Fruit fly (Drosophila melanogaster): ENCODE data around the gene CG4928.

The CG4928 gene

dm6 chrX:16940426-16941058, 27.6 kb downstream of the CG4928 start, which contains the start of gene wus (continued):
- TF ChIP-seq amos (GFP tag; IDR thresholded peaks at IDR 0.05; ENCODE audit: partially characterized antibody) (peak; percentile 28; the same call in 1 of the 2 replicates), HLH4C (GFP tag; IDR thresholded peaks at IDR 0.05; ENCODE audit: partially characterized antibody) (no peak), unpg (GFP tag; optimal IDR thresholded peaks at IDR 0.05) (no peak), pum (GFP tag; optimal IDR thresholded peaks at IDR 0.05) (no peak), pan (optimal IDR thresholded peaks at IDR 0.05) (no peak), pan (GFP tag; optimal IDR thresholded peaks at IDR 0.05 in 1 of 2, IDR thresholded peaks at IDR 0.05 in 1 of 2) (no peak), MBD-R2 (GFP tag; IDR thresholded peaks at IDR 0.05) (peak; percentile 17; the same call in 1 of the 2 replicates), CG6765 (GFP tag; optimal IDR thresholded peaks at IDR 0.05) (no peak), CG12769 (tag; optimal IDR thresholded peaks at IDR 0.05) (no peak), ash1 (GFP tag; optimal IDR thresholded peaks at IDR 0.05) (no peak), stwl (tag; optimal IDR thresholded peaks at IDR 0.05) (peak; percentile 55), Hsf (GFP tag; optimal IDR thresholded peaks at IDR 0.05) (no peak), ham (GFP tag; IDR thresholded peaks at IDR 0.05) (no peak), bbx (GFP tag; IDR thresholded peaks at IDR 0.05; ENCODE audit: partially characterized antibody) (no peak), lilli (GFP tag; optimal IDR thresholded peaks at IDR 0.05) (no peak), CG15011 (GFP tag; optimal IDR thresholded peaks at IDR 0.05) (no peak), hth (optimal IDR thresholded peaks at IDR 0.05) (no peak), vfl (GFP tag; optimal IDR thresholded peaks at IDR 0.05) (no peak), klu (GFP tag; IDR thresholded peaks at IDR 0.05) (no peak), CG17829 (tag; optimal IDR thresholded peaks at IDR 0.05) (no peak), fu2 (GFP tag; optimal IDR thresholded peaks at IDR 0.05) (no peak), CG15073 (GFP tag; optimal IDR thresholded peaks at IDR 0.05) (peak; percentile 77), nerfin-2 (GFP tag; IDR thresholded peaks at IDR 0.05; ENCODE audit: partially characterized antibody) (no peak), chm (GFP tag; IDR thresholded peaks at IDR 0.05) (no peak), CG4404 (GFP tag; IDR thresholded peaks at IDR 0.05) (no peak), CG14710 (tag; optimal IDR thresholded peaks at IDR 0.05) (no peak), Taf1 (GFP tag; IDR thresholded peaks at IDR 0.05) (no peak), schlank (tag; optimal IDR thresholded peaks at IDR 0.05) (no peak), mld (GFP tag; IDR thresholded peaks at IDR 0.05; ENCODE audit: partially characterized antibody) (no peak), cad (GFP tag; optimal IDR thresholded peaks at IDR 0.05) (no peak), Opbp (GFP tag; IDR thresholded peaks at IDR 0.05; ENCODE audit: partially characterized antibody) (no peak), Xrp1 (GFP tag; IDR thresholded peaks at IDR 0.05) (no peak), Atf-2 (GFP tag; optimal IDR thresholded peaks at IDR 0.05) (no peak), CG31388 (GFP tag; optimal IDR thresholded peaks at IDR 0.05) (no peak), rib (GFP tag; IDR thresholded peaks at IDR 0.05) (no peak), usp (GFP tag; optimal IDR thresholded peaks at IDR 0.05) (no peak), BEAF-32 (GFP tag; optimal IDR thresholded peaks at IDR 0.05) (peak; percentile 41), grn (GFP tag; optimal IDR thresholded peaks at IDR 0.05) (no peak), Lpt (GFP tag; optimal IDR thresholded peaks at IDR 0.05) (no peak), zf30C (GFP tag; optimal IDR thresholded peaks at IDR 0.05) (no peak), ewg (GFP tag; optimal IDR thresholded peaks at IDR 0.05) (no peak), wdn (GFP tag; IDR thresholded peaks at IDR 0.05) (no peak), gfzf (GFP tag; optimal IDR thresholded peaks at IDR 0.05) (peak; percentile 71), HLHmδ (GFP tag; optimal IDR thresholded peaks at IDR 0.05) (no peak), esg (GFP tag; conservative IDR thresholded peaks at IDR 0.05) (no peak), aop (GFP tag; IDR thresholded peaks at IDR 0.05) (no peak), CG34422 (GFP tag; IDR thresholded peaks at IDR 0.05) (no peak), CG12155 (GFP tag; optimal IDR thresholded peaks at IDR 0.05) (no peak), CG8281 (tag; optimal IDR thresholded peaks at IDR 0.05) (no peak)
